Fruit fly (Drosophila melanogaster): ENCODE results near the gene CG15546.

dm6 chr3R:30865883-30866282 lies 10.1 kb downstream of the CG15546 start:
- TF ChIP-seq CG2199 (GFP tag; IDR thresholded peaks at IDR 0.05) (no peak), cato (GFP tag; optimal IDR thresholded peaks at IDR 0.05; ENCODE audit: borderline replicate concordance) (no peak), Hr39 (optimal IDR thresholded peaks at IDR 0.05) (no peak), CG12071 (GFP tag; optimal IDR thresholded peaks at IDR 0.05) (no peak), h (optimal IDR thresholded peaks at IDR 0.05) (no peak), hkb (optimal IDR thresholded peaks at IDR 0.05) (no peak), hkb (GFP tag; IDR thresholded peaks at IDR 0.05) (no peak), mirr (GFP tag; optimal IDR thresholded peaks at IDR 0.05) (no peak)
